Worm (Caenorhabditis elegans): Measurements from ENCODE around the gene C17H11.5.

- no peak for TF ChIP-seq dao-5 (tag; optimal IDR thresholded peaks at IDR 0.05)
- no peak for TF ChIP-seq him-1 (tag; optimal IDR thresholded peaks at IDR 0.05)
Measured at ce11 chrX:8201210-8201609, 16.3 kb upstream of the C17H11.5 start.
